Worm (Caenorhabditis elegans): Measurements from ENCODE around the gene tsp-4.

tsp-4 gene

DNA sequence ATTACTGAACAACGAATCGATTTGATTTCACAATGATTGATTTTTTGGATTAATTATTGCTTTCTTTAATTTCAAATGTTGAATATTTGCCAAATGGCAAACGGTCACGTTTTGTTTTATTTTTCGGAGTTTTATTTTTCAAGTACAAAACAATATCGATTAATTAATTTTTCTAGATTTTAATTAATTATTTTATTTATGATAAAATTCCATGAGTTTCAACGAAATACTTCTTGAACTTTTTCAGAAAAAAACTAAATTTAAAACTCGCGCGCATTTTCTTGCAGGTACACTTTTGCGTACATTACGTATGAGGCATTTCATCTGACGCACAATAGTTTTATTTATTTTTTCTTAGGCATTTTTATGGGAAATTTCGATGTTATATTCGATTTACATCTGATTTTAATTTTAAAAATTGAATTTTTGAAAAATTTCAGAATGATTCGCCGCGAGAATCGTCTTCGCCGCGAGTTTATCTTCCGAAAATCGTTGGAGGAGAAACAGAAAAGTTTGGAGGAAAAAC, 38.9 kb upstream of the tsp-4 start, which contains the start of the genes ZK795.2 and ZK795.3:
Gene ZK795.2, minus strand, starts transcription at position 51 of the 526 bp plus-strand sequence.
Gene ZK795.3, plus strand, starts transcription at position 441 of the 526 bp plus-strand sequence.
- TF ChIP-seq K02D7.2 (tag; optimal IDR thresholded peaks at IDR 0.05) (no peak), hlh-13 (GFP tag; optimal IDR thresholded peaks at IDR 0.05) (no peak), nfya-1 (tag; optimal IDR thresholded peaks at IDR 0.05) (peak; percentile 29), zip-5 (tag; optimal IDR thresholded peaks at IDR 0.05) (peak; percentile 44), hlh-15 (tag; optimal IDR thresholded peaks at IDR 0.05) (peak; percentile 12), unc-86 (tag; optimal IDR thresholded peaks at IDR 0.05) (peak; percentile 9), fkh-6 (tag; optimal IDR thresholded peaks at IDR 0.05) (no peak), ceh-14 (tag; optimal IDR thresholded peaks at IDR 0.05) (peak; percentile 5), pax-1 (tag; optimal IDR thresholded peaks at IDR 0.05) (peak; percentile 26), gmeb-2 (tag; optimal IDR thresholded peaks at IDR 0.05) (no peak), eyg-1 (tag; optimal IDR thresholded peaks at IDR 0.05) (no peak)

- TF ChIP-seq odd-2 (tag; optimal IDR thresholded peaks at IDR 0.05) (no peak), ceh-31 (tag; optimal IDR thresholded peaks at IDR 0.05) (peak; percentile 36)
Measured at ce11 chrIV:12551944-12552343, 31.9 kb upstream of the tsp-4 start.

- TF ChIP-seq tbx-2 (tag; optimal IDR thresholded peaks at IDR 0.05) (peak; percentile 7), elt-4 (tag; optimal IDR thresholded peaks at IDR 0.05) (no peak)
Measured at ce11 chrIV:12549014-12549413, 29.0 kb upstream of the tsp-4 start.

- TF ChIP-seq sdc-2 (tag; optimal IDR thresholded peaks at IDR 0.05), result no peak
- TF ChIP-seq ceh-34 (tag; optimal IDR thresholded peaks at IDR 0.05), result no peak
- TF ChIP-seq C38D4.7 (GFP tag; optimal IDR thresholded peaks at IDR 0.05), result no peak
- no peak for TF ChIP-seq ceh-18 (tag; optimal IDR thresholded peaks at IDR 0.05)
- TF ChIP-seq sox-4 (tag; optimal IDR thresholded peaks at IDR 0.05), result no peak
- no peak for TF ChIP-seq lin-11 (tag; optimal IDR thresholded peaks at IDR 0.05)
- TF ChIP-seq unc-86 (tag; optimal IDR thresholded peaks at IDR 0.05), result no peak
- no peak for TF ChIP-seq hlh-30 (tag; optimal IDR thresholded peaks at IDR 0.05; ENCODE audit: insufficient read depth)
- no peak for TF ChIP-seq ama-1 (optimal IDR thresholded peaks at IDR 0.05)
- TF ChIP-seq hlh-13 (GFP tag; optimal IDR thresholded peaks at IDR 0.05), result no peak
- no peak for TF ChIP-seq pros-1 (tag; optimal IDR thresholded peaks at IDR 0.05)
- TF ChIP-seq pat-9 (tag; optimal IDR thresholded peaks at IDR 0.05), result no peak
- no peak for TF ChIP-seq ceh-24 (tag; optimal IDR thresholded peaks at IDR 0.05)
- no peak for TF ChIP-seq ref-2 (tag; optimal IDR thresholded peaks at IDR 0.05)
- no peak for TF ChIP-seq pha-4 (tag; optimal IDR thresholded peaks at IDR 0.05)
- TF ChIP-seq dmd-4 (tag; optimal IDR thresholded peaks at IDR 0.05; ENCODE audit: borderline replicate concordance), result no peak
- TF ChIP-seq ceh-14 (tag; optimal IDR thresholded peaks at IDR 0.05), result no peak
- TF ChIP-seq ceh-19 (GFP tag; optimal IDR thresholded peaks at IDR 0.05), result no peak
- no peak for TF ChIP-seq eyg-1 (tag; optimal IDR thresholded peaks at IDR 0.05)
- no peak for TF ChIP-seq nhr-11 (tag; optimal IDR thresholded peaks at IDR 0.05)
Measured at ce11 chrIV:12547824-12548223, 27.8 kb upstream of the tsp-4 start, which contains the start of gene ipmk-1. ipmk-1 (plus strand) TSS chrIV:12548124.

- no peak for TF ChIP-seq ama-1 (optimal IDR thresholded peaks at IDR 0.05)
- TF ChIP-seq eyg-1 (tag; optimal IDR thresholded peaks at IDR 0.05), result no peak
- TF ChIP-seq ceh-18 (tag; optimal IDR thresholded peaks at IDR 0.05), result no peak
- TF ChIP-seq nfya-1 (tag; optimal IDR thresholded peaks at IDR 0.05), result no peak
- TF ChIP-seq nhr-232 (tag; optimal IDR thresholded peaks at IDR 0.05), result no peak
- no peak for TF ChIP-seq pag-3 (tag; optimal IDR thresholded peaks at IDR 0.05; ENCODE audit: borderline replicate concordance)
- TF ChIP-seq ceh-6 (GFP tag; optimal IDR thresholded peaks at IDR 0.05), result no peak
- TF ChIP-seq unc-3 (GFP tag; conservative IDR thresholded peaks at IDR 0.05), result no peak
- no peak for TF ChIP-seq unc-3 (tag; optimal IDR thresholded peaks at IDR 0.05)
- no peak for TF ChIP-seq F13H6.1 (tag; optimal IDR thresholded peaks at IDR 0.05)
- TF ChIP-seq fkh-10 (GFP tag; optimal IDR thresholded peaks at IDR 0.05), result no peak
- TF ChIP-seq pha-4 (tag; optimal IDR thresholded peaks at IDR 0.05), result no peak
- TF ChIP-seq elt-4 (tag; optimal IDR thresholded peaks at IDR 0.05), result no peak
- no peak for TF ChIP-seq ets-4 (tag; optimal IDR thresholded peaks at IDR 0.05)
- no peak for TF ChIP-seq ceh-14 (tag; optimal IDR thresholded peaks at IDR 0.05)
- TF ChIP-seq fax-1 (tag; optimal IDR thresholded peaks at IDR 0.05), result no peak
- no peak for TF ChIP-seq gmeb-2 (tag; optimal IDR thresholded peaks at IDR 0.05)
- no peak for TF ChIP-seq ceh-2 (tag; optimal IDR thresholded peaks at IDR 0.05)
- no peak for TF ChIP-seq ceh-19 (GFP tag; optimal IDR thresholded peaks at IDR 0.05)
Measured at ce11 chrIV:12545902-12546301, 25.9 kb upstream of the tsp-4 start.
